Worm (Caenorhabditis elegans): ENCODE data around the gene his-24.

his-24 gene

DNA sequence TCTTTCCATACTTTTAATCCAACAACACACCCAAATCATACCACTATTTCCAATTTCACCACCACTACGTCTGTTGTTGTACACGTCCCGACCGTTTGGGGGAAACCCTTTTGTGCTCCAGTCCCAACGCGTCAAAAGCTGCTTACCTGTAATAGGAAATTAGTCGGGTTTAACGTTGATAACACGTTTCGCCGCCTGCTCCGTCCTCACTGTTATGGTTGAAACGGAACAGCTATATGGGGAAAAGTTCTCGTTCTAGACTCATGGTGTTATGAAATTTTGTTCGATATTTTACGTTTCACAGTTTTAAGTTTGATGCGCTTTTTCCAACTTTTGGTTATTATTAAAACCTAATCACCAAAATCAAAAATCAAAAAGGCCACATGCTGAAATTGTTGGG lies 46.0 kb downstream of the his-24 start:
- TF ChIP-seq elt-2 (tag; optimal IDR thresholded peaks at IDR 0.05) (peak; percentile 50), skn-1 (tag; optimal IDR thresholded peaks at IDR 0.05) (no peak), jun-1 (tag; optimal IDR thresholded peaks at IDR 0.05) (no peak), ZK546.5 (tag; optimal IDR thresholded peaks at IDR 0.05) (no peak), nhr-43 (tag; optimal IDR thresholded peaks at IDR 0.05; ENCODE audit: poor library complexity, severe bottlenecking) (no peak), ceh-16 (tag; optimal IDR thresholded peaks at IDR 0.05) (no peak), pqm-1 (tag; optimal IDR thresholded peaks at IDR 0.05) (peak; percentile 57)

DNA sequence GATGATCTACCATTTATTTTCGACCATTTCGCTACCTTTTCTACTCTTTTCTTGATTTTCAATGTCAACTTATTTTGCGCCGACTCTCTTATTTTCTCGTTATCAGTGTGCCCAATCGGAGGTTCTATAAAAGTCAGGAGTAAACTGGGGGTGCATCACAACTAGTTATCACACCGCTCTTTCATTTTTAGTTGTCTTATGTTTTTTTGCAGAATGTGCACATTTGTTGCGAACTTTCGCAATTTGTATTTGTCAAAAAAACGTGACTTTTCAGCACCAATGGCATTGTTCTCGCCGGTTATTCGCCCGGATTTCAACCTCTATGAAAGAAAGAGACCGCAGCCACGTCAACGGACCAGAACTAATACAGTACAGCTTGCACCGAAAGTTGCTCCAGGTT lies 47.7 kb downstream of the his-24 start:
- peak; percentile 67 for TF ChIP-seq pqm-1 (tag; optimal IDR thresholded peaks at IDR 0.05)
- TF ChIP-seq lin-15B (tag; optimal IDR thresholded peaks at IDR 0.05), result no peak
- peak; percentile 66 for TF ChIP-seq elt-2 (tag; optimal IDR thresholded peaks at IDR 0.05)
- peak; percentile 41 for TF ChIP-seq pha-4 (tag; optimal IDR thresholded peaks at IDR 0.05)

DNA sequence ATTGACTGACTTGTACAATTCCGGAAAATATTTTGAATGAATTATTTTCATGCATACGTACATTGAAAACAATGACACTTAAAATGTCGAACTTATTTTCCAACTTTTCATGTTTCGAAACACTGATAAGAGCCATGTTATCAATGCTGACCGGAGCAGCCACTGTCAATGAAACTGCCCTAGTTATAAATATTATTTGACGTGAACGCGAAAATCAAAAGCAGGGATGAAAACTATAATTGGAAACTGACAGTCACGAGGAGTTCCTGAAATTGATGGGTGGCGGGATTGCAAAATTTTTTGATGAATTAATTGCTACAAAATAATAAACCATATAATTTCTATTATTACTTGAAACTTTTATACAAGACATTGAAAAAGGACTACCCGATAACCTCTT lies 49.6 kb downstream of the his-24 start:
- TF ChIP-seq elt-2 (tag; optimal IDR thresholded peaks at IDR 0.05) (peak; percentile 80), ama-1 (optimal IDR thresholded peaks at IDR 0.05) (no peak), egl-27 (tag; optimal IDR thresholded peaks at IDR 0.05) (no peak), pqm-1 (tag; optimal IDR thresholded peaks at IDR 0.05) (peak; percentile 75), nhr-23 (tag; optimal IDR thresholded peaks at IDR 0.05) (no peak), jun-1 (tag; optimal IDR thresholded peaks at IDR 0.05) (no peak)
